Fruit fly (Drosophila melanogaster) whole organism, embryonic: ENCODE results near the gene msopa.

Experiments
- Abd-B ChIP-seq: fragments of 200-800 bp; sonication (Bioruptor generic); optimal IDR thresholded peaks from 2 replicates; lab custom pipeline; 2018; ENCODE audit warnings: missing biosample characterization, mild to moderate bottlenecking, missing genetic modification characterization, moderate library complexity
- CG11456 ChIP-seq: fragments of 200-800 bp; sonication (Bioruptor generic); IDR thresholded peaks from 3 replicates; pipeline ENCODE4 v1.3.6; 2022; ENCODE audit warnings: missing biosample characterization, missing genetic modification characterization
- CG11504 ChIP-seq: fragments of 200-800 bp; sonication (Bioruptor generic); optimal IDR thresholded peaks from 3 replicates; lab custom pipeline; 2019; ENCODE audit warnings: missing biosample characterization, mild to moderate bottlenecking, missing genetic modification characterization, moderate library complexity
- CG11560 ChIP-seq: fragments of 200-800 bp; sonication (Bioruptor generic); IDR thresholded peaks from 3 replicates; pipeline ENCODE4 v1.3.6; 2022; ENCODE audit warnings: missing biosample characterization, missing genetic modification characterization
- CG13894 ChIP-seq: fragments of 200-800 bp; sonication (Bioruptor generic); optimal IDR thresholded peaks from 3 replicates; lab custom pipeline; 2018; ENCODE audit warnings: missing biosample characterization, mild to moderate bottlenecking, missing genetic modification characterization, moderate library complexity
- CG15696 ChIP-seq: fragments of 200-800 bp; sonication (Bioruptor generic); optimal IDR thresholded peaks from 2 replicates; lab custom pipeline; 2019; ENCODE audit warnings: missing biosample characterization, mild to moderate bottlenecking, missing genetic modification characterization, moderate library complexity
- CG1602 ChIP-seq: fragments of 200-800 bp; sonication (Bioruptor generic); optimal IDR thresholded peaks from 3 replicates; lab custom pipeline; 2016; ENCODE audit warnings: missing biosample characterization, missing genetic modification characterization
- CG17328 ChIP-seq: fragments of 200-800 bp; sonication (Bioruptor generic); IDR thresholded peaks from 2 replicates; pipeline ENCODE4 v1.3.6; 2022; ENCODE audit warnings: missing biosample characterization, missing genetic modification characterization
- CG18476 ChIP-seq: fragments of 200-800 bp; sonication (Bioruptor generic); optimal IDR thresholded peaks from 2 replicates; lab custom pipeline; 2016; ENCODE audit warnings: missing biosample characterization, mild to moderate bottlenecking, missing genetic modification characterization
- CG2712 ChIP-seq: fragments of 200-800 bp; optimal IDR thresholded peaks from 3 replicates; lab custom pipeline; 2019; ENCODE audit warnings: missing biosample characterization, mild to moderate bottlenecking, missing genetic modification characterization, moderate library complexity
- CG31365 ChIP-seq: fragments of 200-800 bp; sonication (Bioruptor generic); optimal IDR thresholded peaks from 2 replicates; lab custom pipeline; 2018; ENCODE audit warnings: missing biosample characterization, mild to moderate bottlenecking, missing genetic modification characterization
- CG3838 ChIP-seq: fragments of 200-800 bp; sonication (Bioruptor generic); optimal IDR thresholded peaks from 3 replicates; lab custom pipeline; 2016; ENCODE audit warnings: missing biosample characterization, missing genetic modification characterization
- CG4328 ChIP-seq: fragments of 200-800 bp; sonication (Bioruptor generic); optimal IDR thresholded peaks from 3 replicates; lab custom pipeline; 2017; ENCODE audit warnings: missing biosample characterization, missing genetic modification reagents, missing genetic modification characterization
- CG6654 ChIP-seq: fragments of 200-800 bp; sonication (Bioruptor generic); optimal IDR thresholded peaks from 2 replicates; lab custom pipeline; 2017; ENCODE audit warnings: missing biosample characterization, mild to moderate bottlenecking, missing genetic modification characterization
- CG7556 ChIP-seq: fragments of 200-800 bp; sonication (Bioruptor generic); optimal IDR thresholded peaks from 2 replicates; lab custom pipeline; 2017; ENCODE audit warnings: missing biosample characterization, mild to moderate bottlenecking, missing genetic modification characterization
- CG7786 ChIP-seq: fragments of 200-800 bp; sonication (Bioruptor generic); optimal IDR thresholded peaks from 2 replicates; lab custom pipeline; 2016; ENCODE audit warnings: missing biosample characterization, missing genetic modification characterization
- CG8089 ChIP-seq: fragments of 200-800 bp; sonication (Bioruptor generic); optimal IDR thresholded peaks from 3 replicates; lab custom pipeline; 2016; ENCODE audit warnings: missing biosample characterization, missing genetic modification characterization
- CG8290 ChIP-seq, 3 experiments: fragments of 200-800 bp; sonication (Bioruptor generic); optimal IDR thresholded peaks; 2 replicates each; lab custom pipeline; 2016 to 2019; ENCODE audit warnings: missing biosample characterization in 3 of 3, missing genetic modification characterization in 3 of 3, mild to moderate bottlenecking in 2 of 3, moderate library complexity in 1 of 3
- CG8924 ChIP-seq: fragments of 200-800 bp; optimal IDR thresholded peaks from 3 replicates; lab custom pipeline; 2019; ENCODE audit warnings: missing biosample characterization, mild to moderate bottlenecking, missing genetic modification characterization, moderate library complexity
- CoRest ChIP-seq: fragments of 200-800 bp; sonication (Bioruptor generic); optimal IDR thresholded peaks from 3 replicates; lab custom pipeline; 2018; ENCODE audit warnings: missing biosample characterization, mild to moderate bottlenecking, missing genetic modification characterization, moderate library complexity
- Dfd ChIP-seq, 2 experiments: fragments of >200 bp; optimal IDR thresholded peaks; 2 replicates each; lab custom pipeline; 2017; ENCODE audit warnings: missing biosample characterization in 2 of 2, missing genetic modification characterization in 2 of 2
- HLH54F ChIP-seq: fragments of 200-800 bp; sonication (Bioruptor generic); optimal IDR thresholded peaks from 3 replicates; lab custom pipeline; 2016; ENCODE audit warnings: missing biosample characterization, missing genetic modification characterization
- HmgD ChIP-seq: fragments of 200-800 bp; sonication (Bioruptor generic); optimal IDR thresholded peaks from 3 replicates; lab custom pipeline; 2016; ENCODE audit warnings: missing biosample characterization, missing genetic modification characterization
- Hr39 ChIP-seq: fragments of >200 bp; optimal IDR thresholded peaks from 2 replicates; lab custom pipeline; 2017
- Hr51 ChIP-seq, 2 experiments: fragments of 200-800 bp; sonication (Bioruptor generic); optimal IDR thresholded peaks; 2 replicates in 1 of 2; 3 replicates in 1 of 2; lab custom pipeline; 2016 to 2018; ENCODE audit warnings: missing biosample characterization in 2 of 2, missing genetic modification characterization in 2 of 2, mild to moderate bottlenecking in 1 of 2, moderate library complexity in 1 of 2
- Hr78 ChIP-seq, 2 experiments: fragments of 200-800 bp in 1 of 2; fragments of >200 bp in 1 of 2; sonication (Bioruptor generic) in 1 of 2; optimal IDR thresholded peaks; 2 replicates each; lab custom pipeline; 2017 to 2019; ENCODE audit warnings: missing biosample characterization in 2 of 2, missing genetic modification characterization in 2 of 2, mild to moderate bottlenecking in 1 of 2, moderate library complexity in 1 of 2
- Kr ChIP-seq: fragments of 200-800 bp; sonication (Bioruptor generic); optimal IDR thresholded peaks from 2 replicates; lab custom pipeline; 2017; ENCODE audit warnings: missing biosample characterization, mild to moderate bottlenecking, missing genetic modification characterization
- Lim3 ChIP-seq: fragments of 200-800 bp; sonication (Bioruptor generic); IDR thresholded peaks from 2 replicates; pipeline ENCODE4 v1.3.6; 2022; ENCODE audit warnings: missing biosample characterization, missing genetic modification characterization
- MBD-R2 ChIP-seq: fragments of 200-800 bp; sonication (Bioruptor generic); IDR thresholded peaks from 2 replicates; pipeline ENCODE4 v1.3.6; 2022; ENCODE audit warnings: missing biosample characterization, missing genetic modification characterization
- NC2β ChIP-seq: fragments of 200-800 bp; sonication (Bioruptor generic); optimal IDR thresholded peaks from 2 replicates; lab custom pipeline; 2016; ENCODE audit warnings: missing biosample characterization, missing genetic modification characterization
- NK7.1 ChIP-seq: fragments of 200-800 bp; sonication (Bioruptor generic); optimal IDR thresholded peaks from 3 replicates; lab custom pipeline; 2016; ENCODE audit warnings: missing biosample characterization, missing genetic modification characterization
- Rfx ChIP-seq: fragments of 200-800 bp; sonication (Bioruptor generic); IDR thresholded peaks from 2 replicates; pipeline ENCODE4 v1.3.6; 2022; ENCODE audit warnings: missing biosample characterization, missing genetic modification characterization
- Sox100B ChIP-seq: fragments of 200-800 bp; sonication (Bioruptor generic); optimal IDR thresholded peaks from 3 replicates; lab custom pipeline; 2018; ENCODE audit warnings: missing biosample characterization, mild to moderate bottlenecking, missing genetic modification characterization
- Xrp1 ChIP-seq: fragments of 200-800 bp; sonication (Bioruptor generic); IDR thresholded peaks from 2 replicates; pipeline ENCODE4 v1.3.6; 2022; ENCODE audit warnings: missing biosample characterization, missing genetic modification characterization
- ash1 ChIP-seq: fragments of 200-800 bp; sonication (Bioruptor generic); optimal IDR thresholded peaks from 2 replicates; lab custom pipeline; 2018; ENCODE audit warnings: missing biosample characterization, mild to moderate bottlenecking, missing genetic modification characterization
- cas ChIP-seq: fragments of 200-800 bp; sonication (Bioruptor generic); IDR thresholded peaks from 2 replicates; pipeline ENCODE4 v1.3.6; 2022; ENCODE audit warnings: missing biosample characterization, missing genetic modification characterization
- chif ChIP-seq, 2 experiments: fragments of 200-800 bp; sonication (Bioruptor generic); optimal IDR thresholded peaks; 3 replicates each; lab custom pipeline; 2016; ENCODE audit warnings: missing biosample characterization in 2 of 2, missing genetic modification characterization in 2 of 2
- dysf ChIP-seq: fragments of 200-800 bp; sonication (Bioruptor generic); IDR thresholded peaks from 3 replicates; pipeline ENCODE4 v1.3.6; 2022; ENCODE audit warnings: missing biosample characterization, missing genetic modification characterization
- gcm2 ChIP-seq: fragments of 200-800 bp; sonication (Bioruptor generic); optimal IDR thresholded peaks from 2 replicates; lab custom pipeline; 2016; ENCODE audit warnings: missing biosample characterization, missing genetic modification characterization
- gem ChIP-seq: fragments of 200-800 bp; sonication (Bioruptor generic); optimal IDR thresholded peaks from 2 replicates; lab custom pipeline; 2019; ENCODE audit warnings: missing biosample characterization, mild to moderate bottlenecking, missing genetic modification characterization, moderate library complexity
- gsb-n ChIP-seq: fragments of 200-800 bp; sonication (Bioruptor generic); optimal IDR thresholded peaks from 3 replicates; lab custom pipeline; 2018; ENCODE audit warnings: missing biosample characterization, mild to moderate bottlenecking, missing genetic modification characterization
- her ChIP-seq: fragments of 200-800 bp; sonication (Bioruptor generic); optimal IDR thresholded peaks from 2 replicates; lab custom pipeline; 2016; ENCODE audit warnings: missing biosample characterization, missing genetic modification characterization
- jigr1 ChIP-seq: fragments of 200-800 bp; sonication (Bioruptor generic); IDR thresholded peaks from 3 replicates; pipeline ENCODE4 v1.3.6; 2022; ENCODE audit warnings: missing biosample characterization, missing genetic modification characterization
- mam ChIP-seq: fragments of 200-800 bp; sonication (Bioruptor generic); optimal IDR thresholded peaks from 3 replicates; lab custom pipeline; 2016; ENCODE audit warnings: missing biosample characterization, missing genetic modification characterization
- mld ChIP-seq: fragments of 200-800 bp; sonication (Bioruptor generic); IDR thresholded peaks from 3 replicates; pipeline ENCODE4 v1.3.6; 2022; ENCODE audit warnings: missing biosample characterization, missing genetic modification characterization; ENCODE audit not compliant: partially characterized antibody
- nerfin-1 ChIP-seq: fragments of 200-800 bp; sonication (Bioruptor generic); optimal IDR thresholded peaks from 3 replicates; lab custom pipeline; 2019; ENCODE audit warnings: missing biosample characterization, mild to moderate bottlenecking, missing genetic modification characterization, moderate library complexity
- pho ChIP-seq: fragments of 200-800 bp; sonication (Bioruptor generic); optimal IDR thresholded peaks from 2 replicates; lab custom pipeline; 2016; ENCODE audit warnings: missing biosample characterization, missing genetic modification characterization
- pita ChIP-seq: fragments of 200-800 bp; sonication (Bioruptor generic); optimal IDR thresholded peaks from 2 replicates; lab custom pipeline; 2017; ENCODE audit warnings: missing biosample characterization, mild to moderate bottlenecking, missing genetic modification characterization
- pros ChIP-seq: fragments of 200-800 bp; sonication (Bioruptor generic); optimal IDR thresholded peaks from 3 replicates; lab custom pipeline; 2019; ENCODE audit warnings: missing biosample characterization, mild to moderate bottlenecking, missing genetic modification characterization, moderate library complexity
- sqz ChIP-seq: fragments of 200-800 bp; sonication (Bioruptor generic); optimal IDR thresholded peaks from 3 replicates; lab custom pipeline; 2018; ENCODE audit warnings: missing biosample characterization, mild to moderate bottlenecking, missing genetic modification characterization
- unpg ChIP-seq: fragments of 200-800 bp; sonication (Bioruptor generic); optimal IDR thresholded peaks from 3 replicates; lab custom pipeline; 2018; ENCODE audit warnings: missing biosample characterization, mild to moderate bottlenecking, missing genetic modification characterization, moderate library complexity

The msopa gene

DNA sequence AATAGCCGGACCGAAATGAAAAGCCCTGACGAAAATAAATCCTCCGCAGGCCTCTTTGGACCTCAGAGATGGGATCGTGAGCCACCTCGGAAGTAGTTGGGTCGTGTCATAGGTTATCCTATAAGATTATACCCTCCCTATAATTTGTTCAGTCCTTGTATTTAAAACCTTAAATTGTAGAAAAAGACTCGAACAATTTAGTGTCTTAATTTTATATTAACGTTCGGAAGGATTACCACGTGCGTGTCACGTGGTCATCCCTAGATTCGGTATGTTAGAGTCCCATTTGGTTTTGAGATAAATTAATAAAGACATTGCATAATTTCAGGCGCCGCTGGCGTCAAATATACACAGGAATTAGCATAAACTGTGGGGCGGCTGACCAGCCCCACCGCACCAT is 4.5 kb upstream of the msopa start (continued):
- TF ChIP-seq CG15696 (tag; lab: Kevin White, UChicago) = peak; percentile 56
- TF ChIP-seq CG13894 = no peak
- TF ChIP-seq Xrp1 = peak; percentile 75
- TF ChIP-seq cas (GFP tag; lab: Robert Waterston, UW) = no peak
- TF ChIP-seq Abd-B = no peak
- TF ChIP-seq Hr78 (GFP tag; optimal IDR thresholded peaks at IDR 0.05; lab: Kevin White, UChicago) = peak in 1 of 2 experiments; percentile 36
- peak; percentile 76 for TF ChIP-seq CG2712
- TF ChIP-seq CG8290 (GFP tag; optimal IDR thresholded peaks at IDR 0.05; lab: Kevin White, UChicago) = peak; percentile 76
- TF ChIP-seq CG8290 (tag; optimal IDR thresholded peaks at IDR 0.05; lab: Kevin White, UChicago) = peak; percentile 37 to 83
- TF ChIP-seq NC2β (GFP tag; lab: Kevin White, UChicago) = peak; percentile 43
- peak; percentile 26 to 63 for TF ChIP-seq chif (GFP tag; optimal IDR thresholded peaks at IDR 0.05; lab: Kevin White, UChicago)
- TF ChIP-seq gcm2 = no peak
- no peak for TF ChIP-seq sqz (GFP tag; lab: Kevin White, UChicago)
- TF ChIP-seq CG1602 (GFP tag; lab: Kevin White, UChicago) = peak; percentile 42
- peak; percentile 26 for TF ChIP-seq Sox100B (GFP tag; lab: Kevin White, UChicago)
- peak; percentile 48 for TF ChIP-seq mam
- no peak for TF ChIP-seq Lim3 (GFP tag; lab: Robert Waterston, UW)
- peak; percentile 63 for TF ChIP-seq unpg (GFP tag; lab: Kevin White, UChicago)
- TF ChIP-seq CG3838 (GFP tag; lab: Kevin White, UChicago) = no peak
- TF ChIP-seq dysf (GFP tag; lab: Robert Waterston, UW) = peak; percentile 44
- no peak for TF ChIP-seq her (GFP tag; lab: Kevin White, UChicago)
- TF ChIP-seq CG6654 (GFP tag; lab: Kevin White, UChicago) = no peak
- TF ChIP-seq MBD-R2 = peak; percentile 34; the same call in 1 of the 2 replicates
- peak; percentile 39 for TF ChIP-seq HLH54F (GFP tag; lab: Kevin White, UChicago)
- TF ChIP-seq CG4328 (GFP tag; lab: Kevin White, UChicago) = no peak
- no peak for TF ChIP-seq pros
- peak; percentile 64 for TF ChIP-seq Rfx (GFP tag; lab: Robert Waterston, UW)
- TF ChIP-seq CG7556 (GFP tag; lab: Kevin White, UChicago) = peak; percentile 44
- TF ChIP-seq Dfd (GFP tag; optimal IDR thresholded peaks at IDR 0.05; lab: Kevin White, UChicago) = no peak
- no peak for TF ChIP-seq CG31365 (tag; lab: Kevin White, UChicago)
- TF ChIP-seq gsb-n = peak; percentile 2
- TF ChIP-seq Kr (GFP tag; lab: Kevin White, UChicago) = no peak
- TF ChIP-seq CG11504 = peak; percentile 60
- no peak for TF ChIP-seq Hr39 (lab: Kevin White, UChicago)
- TF ChIP-seq CG7786 (GFP tag; lab: Kevin White, UChicago) = peak; percentile 44
- TF ChIP-seq gem (tag; lab: Kevin White, UChicago) = peak; percentile 67
- TF ChIP-seq Hr51 (GFP tag; optimal IDR thresholded peaks at IDR 0.05; lab: Kevin White, UChicago) = peak; percentile 22 to 48
- TF ChIP-seq CG8924 = peak; percentile 66
- peak; percentile 26 for TF ChIP-seq CG18476
- TF ChIP-seq CG17328 (GFP tag; lab: Robert Waterston, UW) = peak; percentile 57
- no peak for TF ChIP-seq ash1 (GFP tag; lab: Kevin White, UChicago)
- TF ChIP-seq nerfin-1 = peak; percentile 14
- TF ChIP-seq jigr1 (GFP tag; lab: Robert Waterston, UW) = no peak
- TF ChIP-seq pita (GFP tag; lab: Kevin White, UChicago) = no peak
- no peak for TF ChIP-seq CG11560 (tag; lab: Robert Waterston, UW)
- peak; percentile 7 for TF ChIP-seq CG8089 (GFP tag; lab: Kevin White, UChicago)
- no peak for TF ChIP-seq HmgD (GFP tag; lab: Kevin White, UChicago)
- TF ChIP-seq mld (GFP tag; lab: Robert Waterston, UW) = peak; percentile 33; the same call in 1 of the 3 replicates
- TF ChIP-seq pho (GFP tag; lab: Kevin White, UChicago) = peak; percentile 29
- TF ChIP-seq NK7.1 (GFP tag; lab: Kevin White, UChicago) = no peak
- TF ChIP-seq CoRest (tag; lab: Kevin White, UChicago) = peak; percentile 58
- peak; percentile 64; the same call in 1 of the 3 replicates for TF ChIP-seq CG11456
